Fruit fly (Drosophila melanogaster) whole organism, pupa: Measurements from ENCODE around the gene alt.

Experiments
- CG10348 ChIP-seq: fragments of 200-800 bp; sonication (Bioruptor generic); IDR thresholded peaks from 2 replicates; pipeline ENCODE4 v1.3.6; 2022; ENCODE audit warnings: missing biosample characterization, missing genetic modification characterization
- CG12605 ChIP-seq: fragments of 200-800 bp; sonication (Bioruptor generic); IDR thresholded peaks from 2 replicates; pipeline ENCODE4 v1.3.6; 2022; ENCODE audit warnings: missing biosample characterization, missing genetic modification characterization
- CG13204 ChIP-seq: fragments of 200-800 bp; sonication (Bioruptor generic); optimal IDR thresholded peaks from 2 replicates; lab custom pipeline; 2018; ENCODE audit warnings: missing biosample characterization, mild to moderate bottlenecking, missing genetic modification characterization, moderate library complexity
- CG14655 ChIP-seq: fragments of 200-800 bp; sonication (Bioruptor generic); optimal IDR thresholded peaks from 3 replicates; lab custom pipeline; 2017; ENCODE audit warnings: mild to moderate bottlenecking, missing biosample characterization, missing genetic modification reagents, missing genetic modification characterization
- CG15710 ChIP-seq: fragments of 200-800 bp; sonication (Bioruptor generic); optimal IDR thresholded peaks from 2 replicates; lab custom pipeline; 2018; ENCODE audit warnings: missing biosample characterization, mild to moderate bottlenecking, missing genetic modification characterization, moderate library complexity
- CG17806 ChIP-seq: fragments of 200-800 bp; sonication (Bioruptor generic); optimal IDR thresholded peaks from 2 replicates; lab custom pipeline; 2018; ENCODE audit warnings: missing biosample characterization, mild to moderate bottlenecking, missing genetic modification characterization, moderate library complexity
- CG32121 ChIP-seq: fragments of 200-800 bp; sonication (Bioruptor generic); IDR thresholded peaks from 2 replicates; pipeline ENCODE4 v1.3.6; 2022; ENCODE audit warnings: missing biosample characterization, missing genetic modification characterization
- CG34367 ChIP-seq: fragments of 200-800 bp; sonication (Bioruptor generic); optimal IDR thresholded peaks from 2 replicates; lab custom pipeline; 2018; ENCODE audit warnings: missing biosample characterization, mild to moderate bottlenecking, missing genetic modification characterization
- CG4496 ChIP-seq: fragments of 200-800 bp; sonication (Bioruptor generic); IDR thresholded peaks from 3 replicates; pipeline ENCODE4 v1.3.6; 2022; ENCODE audit warnings: missing biosample characterization, missing genetic modification characterization
- CG8159 ChIP-seq: fragments of 200-800 bp; sonication (Bioruptor generic); optimal IDR thresholded peaks from 3 replicates; lab custom pipeline; 2018; ENCODE audit warnings: missing biosample characterization, mild to moderate bottlenecking, missing genetic modification characterization, moderate library complexity
- CG8301 ChIP-seq: fragments of 200-800 bp; sonication (Bioruptor generic); optimal IDR thresholded peaks from 2 replicates; lab custom pipeline; 2018; ENCODE audit warnings: missing biosample characterization, mild to moderate bottlenecking, missing genetic modification characterization
- CG9948 ChIP-seq: fragments of 200-800 bp; sonication (Bioruptor generic); optimal IDR thresholded peaks from 2 replicates; lab custom pipeline; 2018; ENCODE audit warnings: missing biosample characterization, mild to moderate bottlenecking, missing genetic modification characterization, moderate library complexity
- D1 ChIP-seq: fragments of 200-800 bp; sonication (Bioruptor generic); optimal IDR thresholded peaks from 2 replicates; lab custom pipeline; 2018; ENCODE audit warnings: missing biosample characterization, mild to moderate bottlenecking, missing genetic modification characterization, moderate library complexity
- EcR ChIP-seq: fragments of 200-800 bp; sonication (Bioruptor generic); optimal IDR thresholded peaks from 3 replicates; lab custom pipeline; 2019; ENCODE audit warnings: missing biosample characterization, missing genetic modification characterization, mild to moderate bottlenecking, moderate library complexity, missing genetic modification reagents
- Ets98B ChIP-seq: fragments of 200-800 bp; sonication (Bioruptor generic); IDR thresholded peaks from 2 replicates; pipeline ENCODE4 v1.3.6; 2022; ENCODE audit warnings: missing biosample characterization, missing genetic modification characterization
- Pif1A ChIP-seq: fragments of 200-800 bp; sonication (Bioruptor generic); optimal IDR thresholded peaks from 3 replicates; lab custom pipeline; 2016; ENCODE audit warnings: missing biosample characterization, missing genetic modification characterization
- Pif1B ChIP-seq: fragments of 200-800 bp; sonication (Bioruptor generic); optimal IDR thresholded peaks from 3 replicates; lab custom pipeline; 2016; ENCODE audit warnings: missing biosample characterization, missing genetic modification characterization
- Snoo ChIP-seq: fragments of 200-800 bp; sonication (Bioruptor generic); optimal IDR thresholded peaks from 3 replicates; lab custom pipeline; 2017; ENCODE audit warnings: missing biosample characterization, mild to moderate bottlenecking, missing genetic modification characterization, inconsistent platforms
- fd96Ca ChIP-seq: fragments of 200-800 bp; sonication (Bioruptor generic); IDR thresholded peaks from 3 replicates; pipeline ENCODE4 v1.3.6; 2022; ENCODE audit warnings: missing biosample characterization, missing genetic modification characterization
- gl ChIP-seq: fragments of 200-800 bp; sonication (Bioruptor generic); optimal IDR thresholded peaks from 2 replicates; lab custom pipeline; 2018; ENCODE audit warnings: missing biosample characterization, mild to moderate bottlenecking, missing genetic modification characterization
- rn ChIP-seq: fragments of 200-800 bp; sonication (Bioruptor generic); IDR thresholded peaks from 2 replicates; pipeline ENCODE4 v1.3.6; 2022; ENCODE audit warnings: missing biosample characterization, missing genetic modification characterization

Gene alt

DNA sequence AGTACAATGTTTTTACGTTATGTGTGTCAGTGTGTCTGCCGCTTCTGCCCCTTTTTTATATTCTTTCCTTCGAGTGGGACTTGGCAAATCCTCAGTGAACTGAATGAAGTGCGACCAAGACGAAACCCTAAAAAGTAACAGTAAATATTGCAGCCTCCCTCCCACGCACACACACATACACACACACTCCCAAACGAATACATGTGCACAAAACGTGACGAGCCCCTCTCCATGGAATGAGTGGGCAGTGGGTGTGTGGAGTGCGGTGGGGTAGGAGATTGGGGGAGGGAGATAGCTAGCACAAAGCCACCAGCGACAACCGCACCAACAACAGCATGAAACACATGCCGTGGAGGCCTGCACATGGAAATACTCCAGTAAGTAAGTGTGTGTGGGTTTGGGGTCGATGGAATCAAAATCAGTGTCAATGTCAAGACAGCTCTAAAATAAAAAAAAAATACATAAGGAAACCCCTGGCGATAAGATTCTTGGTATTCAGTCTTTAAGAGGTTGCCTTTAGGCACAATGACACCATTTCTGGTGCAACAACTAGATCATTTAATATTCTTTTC is 32.5 kb upstream of the alt start:
- peak; percentile 73 for TF ChIP-seq CG13204 (GFP tag; lab: Kevin White, UChicago)
- TF ChIP-seq CG4496 (GFP tag; lab: Robert Waterston, UW) = 0 out of 3 replicates have a peak, but pooled peaks have one; percentile 17
- TF ChIP-seq fd96Ca (GFP tag; lab: Robert Waterston, UW) = no peak
- no peak for TF ChIP-seq CG17806
- peak; percentile 97 for TF ChIP-seq EcR (GFP tag; lab: Kevin White, UChicago)

- no peak for TF ChIP-seq CG32121 (GFP tag; lab: Robert Waterston, UW)
- TF ChIP-seq CG8301 (tag; lab: Kevin White, UChicago) = no peak
- no peak for TF ChIP-seq gl (tag; lab: Kevin White, UChicago)
- TF ChIP-seq CG4496 (GFP tag; lab: Robert Waterston, UW) = no peak
- TF ChIP-seq CG13204 (GFP tag; lab: Kevin White, UChicago) = no peak
- TF ChIP-seq rn (GFP tag; lab: Robert Waterston, UW) = no peak
- TF ChIP-seq CG10348 (GFP tag; lab: Robert Waterston, UW) = no peak
- TF ChIP-seq Pif1A = no peak
- TF ChIP-seq Snoo (tag; lab: Kevin White, UChicago) = no peak
- no peak for TF ChIP-seq Pif1B (GFP tag; lab: Kevin White, UChicago)
- no peak for TF ChIP-seq Ets98B (GFP tag; lab: Robert Waterston, UW)
Observed at dm6 chr3R:17714370-17714769, 32.1 kb upstream of the alt start.

DNA sequence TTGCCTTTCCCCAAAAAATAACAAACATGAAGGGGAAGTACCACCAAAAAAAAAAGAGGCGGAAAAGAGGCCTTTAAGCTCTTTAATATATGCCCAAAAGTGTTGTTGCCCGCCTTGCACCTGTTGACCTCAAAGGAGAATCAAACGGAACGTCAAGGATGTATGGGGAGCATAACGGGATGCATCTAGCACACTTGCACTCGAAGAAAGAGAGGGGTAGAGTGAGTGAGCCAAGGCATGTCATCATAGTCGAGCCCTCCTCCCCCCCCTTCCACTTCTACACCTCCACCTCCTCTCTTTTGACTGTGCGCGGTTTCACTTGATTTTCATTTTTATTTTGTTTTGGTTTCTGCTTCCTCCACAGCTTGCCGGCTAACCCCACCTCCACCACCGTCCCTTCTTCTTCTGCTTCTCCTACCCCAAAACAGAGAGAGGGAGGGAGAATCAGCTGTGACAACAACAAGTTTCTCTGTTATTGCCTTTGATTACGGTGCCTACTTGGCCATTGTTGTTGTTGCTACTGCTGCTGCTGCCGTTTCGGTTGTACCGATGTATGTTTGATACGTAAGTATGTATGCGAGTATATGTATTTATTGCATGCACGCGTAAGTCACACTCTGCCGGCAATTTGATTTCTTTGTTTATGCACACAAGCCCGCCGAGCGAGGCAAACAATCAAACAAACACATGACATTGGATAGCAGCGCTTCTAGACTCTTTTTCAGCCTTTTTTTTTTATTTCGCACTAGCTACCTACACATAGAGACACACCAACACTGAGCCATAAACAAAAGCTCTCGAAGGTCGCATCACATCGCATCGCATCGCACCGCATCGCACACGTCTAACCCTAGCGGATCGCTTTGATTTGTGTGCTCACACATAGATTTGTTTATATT is 30.6 kb upstream of the alt start:
- TF ChIP-seq CG13204 (GFP tag; lab: Kevin White, UChicago) (peak; percentile 80), Pif1B (GFP tag; lab: Kevin White, UChicago) (no peak), EcR (GFP tag; lab: Kevin White, UChicago) (peak; percentile 79), Pif1A (no peak), CG34367 (tag; lab: Kevin White, UChicago) (no peak), CG17806 (no peak), CG4496 (GFP tag; lab: Robert Waterston, UW) (0 out of 3 replicates have a peak, but pooled peaks have one; percentile 12), rn (GFP tag; lab: Robert Waterston, UW) (no peak), Snoo (tag; lab: Kevin White, UChicago) (no peak), CG12605 (GFP tag; lab: Robert Waterston, UW) (peak; percentile 21; the same call in 1 of the 2 replicates), CG9948 (no peak), D1 (tag; lab: Kevin White, UChicago) (no peak), Ets98B (GFP tag; lab: Robert Waterston, UW) (no peak), CG8159 (tag; lab: Kevin White, UChicago) (no peak), CG15710 (no peak), fd96Ca (GFP tag; lab: Robert Waterston, UW) (no peak), CG10348 (GFP tag; lab: Robert Waterston, UW) (no peak)

DNA sequence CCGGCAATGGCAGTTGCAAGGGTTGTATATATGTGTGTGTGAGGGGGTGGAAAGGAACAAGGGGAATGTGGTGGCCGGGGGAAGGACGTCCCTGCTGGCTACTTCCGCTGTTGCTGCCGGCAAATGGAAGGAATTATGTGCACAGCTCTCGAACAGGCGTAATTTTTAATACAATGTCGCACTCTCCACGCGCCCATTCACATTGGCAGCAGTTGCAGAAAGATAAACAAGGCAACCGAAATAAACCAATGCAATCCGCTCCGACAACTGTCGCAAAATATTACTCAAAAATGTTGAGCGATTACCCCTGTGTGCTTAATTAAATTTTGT is 29.3 kb upstream of the alt start:
- no peak for TF ChIP-seq Snoo (tag; lab: Kevin White, UChicago)
- no peak for TF ChIP-seq EcR (GFP tag; lab: Kevin White, UChicago)
- no peak for TF ChIP-seq CG32121 (GFP tag; lab: Robert Waterston, UW)
- TF ChIP-seq Pif1B (GFP tag; lab: Kevin White, UChicago) = no peak
- TF ChIP-seq rn (GFP tag; lab: Robert Waterston, UW) = no peak
- no peak for TF ChIP-seq CG15710
- TF ChIP-seq, all 21 proteins: peak for 0

dm6 chr3R:17710900-17711645 is 28.8 kb upstream of the alt start:
- TF ChIP-seq CG8301 (tag; lab: Kevin White, UChicago) = no peak
- no peak for TF ChIP-seq Ets98B (GFP tag; lab: Robert Waterston, UW)
- peak; percentile 85 for TF ChIP-seq CG13204 (GFP tag; lab: Kevin White, UChicago)
- TF ChIP-seq CG14655 (GFP tag; lab: Kevin White, UChicago) = peak; percentile 15
- TF ChIP-seq CG4496 (GFP tag; lab: Robert Waterston, UW) = peak; percentile 54; the same call in 1 of the 3 replicates
- no peak for TF ChIP-seq D1 (tag; lab: Kevin White, UChicago)
- no peak for TF ChIP-seq Snoo (tag; lab: Kevin White, UChicago)
- TF ChIP-seq CG8159 (tag; lab: Kevin White, UChicago) = peak; percentile 20
- peak; percentile 70 for TF ChIP-seq EcR (GFP tag; lab: Kevin White, UChicago)
- TF ChIP-seq Pif1B (GFP tag; lab: Kevin White, UChicago) = peak; percentile 18
